Fruit fly (Drosophila melanogaster) whole organism, wandering third instar larva: ENCODE measurements around the gene CG14932.

Experiments used
- Abd-B ChIP-seq: fragments of >200 bp; optimal IDR thresholded peaks from 2 replicates; lab custom pipeline; 2017; ENCODE audit warnings: missing biosample characterization, missing genetic modification characterization
- CG32264 ChIP-seq: fragments of 200-800 bp; sonication (Bioruptor generic); optimal IDR thresholded peaks from 2 replicates; lab custom pipeline; 2016; ENCODE audit warnings: missing biosample characterization, missing genetic modification characterization
- CG9705 ChIP-seq: fragments of 200-800 bp; sonication (Bioruptor generic); optimal IDR thresholded peaks from 2 replicates; lab custom pipeline; 2018; ENCODE audit warnings: missing biosample characterization, mild to moderate bottlenecking, missing genetic modification characterization
- CrebA ChIP-seq: fragments of 200-800 bp; sonication (Bioruptor generic); optimal IDR thresholded peaks from 2 replicates; lab custom pipeline; 2016; ENCODE audit warnings: missing biosample characterization, mild to moderate bottlenecking, missing genetic modification characterization, borderline replicate concordance
- Dfd ChIP-seq: fragments of >200 bp; optimal IDR thresholded peaks from 2 replicates; lab custom pipeline; 2017; ENCODE audit warnings: missing biosample characterization, missing genetic modification characterization
- Dif ChIP-seq: fragments of 200-275, 200-300 bp; sonication (Bioruptor generic); optimal IDR thresholded peaks from 2 replicates; lab custom pipeline; 2018; ENCODE audit warnings: missing biosample characterization, missing genetic modification characterization; ENCODE audit not compliant: partially characterized antibody
- GATAd ChIP-seq: sonication (Bioruptor generic); optimal IDR thresholded peaks from 2 replicates; lab custom pipeline; 2016; ENCODE audit warnings: missing biosample characterization, missing genetic modification characterization
- HLH106 ChIP-seq: fragments of 200-800 bp; optimal IDR thresholded peaks from 3 replicates; lab custom pipeline; 2019; ENCODE audit warnings: missing biosample characterization, mild to moderate bottlenecking, missing genetic modification characterization, moderate library complexity
- Hnf4 ChIP-seq: fragments of 200-800 bp; sonication (Bioruptor generic); optimal IDR thresholded peaks from 2 replicates; lab custom pipeline; 2016; ENCODE audit warnings: missing biosample characterization, mild to moderate bottlenecking, missing genetic modification characterization
- Hr78 ChIP-seq: fragments of >200 bp; optimal IDR thresholded peaks from 2 replicates; lab custom pipeline; 2017; ENCODE audit warnings: missing biosample characterization, missing genetic modification characterization
- Hr83 ChIP-seq: fragments of 200-300 bp; sonication (Bioruptor generic); optimal IDR thresholded peaks from 2 replicates; lab custom pipeline; 2016; ENCODE audit warnings: missing biosample characterization, mild to moderate bottlenecking, missing genetic modification characterization, moderate library complexity; ENCODE audit not compliant: poor library complexity, severe bottlenecking
- Jra ChIP-seq: sonication (Bioruptor generic); optimal IDR thresholded peaks from 2 replicates; lab custom pipeline; 2016; ENCODE audit warnings: missing biosample characterization, missing genetic modification characterization
- Mio ChIP-seq: sonication (Bioruptor generic); optimal IDR thresholded peaks from 2 replicates; lab custom pipeline; 2016; ENCODE audit warnings: missing biosample characterization, missing genetic modification characterization
- Myc ChIP-seq: fragments of >200 bp; optimal IDR thresholded peaks from 2 replicates; lab custom pipeline; 2017
- N ChIP-seq: fragments of >200 bp; optimal IDR thresholded peaks from 2 replicates; lab custom pipeline; 2018; ENCODE audit warnings: missing biosample characterization, missing external identifiers, missing genetic modification characterization
- OdsH ChIP-seq: fragments of 200-800 bp; sonication (Bioruptor generic); optimal IDR thresholded peaks from 2 replicates; lab custom pipeline; 2016; ENCODE audit warnings: missing biosample characterization, mild to moderate bottlenecking, missing genetic modification characterization
- Rel ChIP-seq, 2 experiments: fragments of 200-800 bp; sonication (Bioruptor generic) in 1 of 2; optimal IDR thresholded peaks; 2 replicates in 1 of 2; 3 replicates in 1 of 2; lab custom pipeline; 2016 to 2019; ENCODE audit warnings: mild to moderate bottlenecking in 2 of 2, missing biosample characterization in 2 of 2, missing genetic modification characterization in 2 of 2, moderate library complexity in 1 of 2
- Sp1 ChIP-seq: fragments of 200-800 bp; sonication (Bioruptor generic); optimal IDR thresholded peaks from 3 replicates; lab custom pipeline; 2019; ENCODE audit warnings: missing biosample characterization, mild to moderate bottlenecking, missing genetic modification characterization, moderate library complexity
- Vsx2 ChIP-seq: fragments of 200-300, 225-300 bp; sonication (Bioruptor generic); optimal IDR thresholded peaks from 2 replicates; lab custom pipeline; 2018; ENCODE audit warnings: missing biosample characterization, missing genetic modification characterization; ENCODE audit not compliant: partially characterized antibody
- br ChIP-seq: fragments of 200-800 bp; sonication (Bioruptor generic); optimal IDR thresholded peaks from 2 replicates; lab custom pipeline; 2016; ENCODE audit warnings: missing biosample characterization, missing genetic modification characterization
- brk ChIP-seq: fragments of 200-800 bp; sonication (Bioruptor generic); optimal IDR thresholded peaks from 2 replicates; lab custom pipeline; 2016; ENCODE audit warnings: missing biosample characterization, mild to moderate bottlenecking, missing genetic modification characterization
- dl ChIP-seq, 2 experiments: fragments of 175-275, 200-275 bp in 1 of 2; fragments of 200-275 bp in 1 of 2; sonication (Bioruptor generic); optimal IDR thresholded peaks; lab custom pipeline; 2018; ENCODE audit warnings: mild to moderate bottlenecking in 2 of 2, missing biosample characterization in 2 of 2, missing genetic modification characterization in 2 of 2, moderate library complexity in 2 of 2; ENCODE audit not compliant: partially characterized antibody in 2 of 2, insufficient read depth in 1 of 2
- dmrt93B ChIP-seq: fragments of 200-800 bp; sonication (Bioruptor generic); optimal IDR thresholded peaks from 2 replicates; lab custom pipeline; 2018; ENCODE audit warnings: missing biosample characterization, mild to moderate bottlenecking, missing genetic modification characterization
- dsf ChIP-seq: sonication (Bioruptor generic); optimal IDR thresholded peaks from 2 replicates; lab custom pipeline; 2016; ENCODE audit warnings: missing biosample characterization, missing genetic modification characterization, borderline replicate concordance
- ey ChIP-seq: fragments of 200-800 bp; sonication (Bioruptor generic); optimal IDR thresholded peaks from 2 replicates; lab custom pipeline; 2016; ENCODE audit warnings: missing biosample characterization, missing genetic modification characterization
- foxo ChIP-seq, 2 experiments: fragments of 200-800 bp; sonication (Bioruptor generic); optimal IDR thresholded peaks; 2 replicates in 1 of 2; 3 replicates in 1 of 2; lab custom pipeline; 2016 to 2017; ENCODE audit warnings: missing biosample characterization in 2 of 2, missing genetic modification characterization in 2 of 2
- fru ChIP-seq: fragments of 200-800 bp; sonication (Bioruptor generic); optimal IDR thresholded peaks from 3 replicates; lab custom pipeline; 2016; ENCODE audit warnings: missing biosample characterization, mild to moderate bottlenecking, missing genetic modification characterization
- h ChIP-seq: fragments of 200-800 bp; sonication (Bioruptor generic); optimal IDR thresholded peaks from 3 replicates; lab custom pipeline; 2016; ENCODE audit warnings: missing biosample characterization, mild to moderate bottlenecking, missing genetic modification characterization
- jim ChIP-seq: fragments of 175-275, 200-325 bp; sonication (Bioruptor generic); optimal IDR thresholded peaks from 2 replicates; lab custom pipeline; 2016; ENCODE audit warnings: missing biosample characterization, mild to moderate bottlenecking, missing genetic modification characterization
- lola ChIP-seq: fragments of >200 bp; optimal IDR thresholded peaks from 2 replicates; lab custom pipeline; 2017; ENCODE audit warnings: missing biosample characterization, missing genetic modification characterization
- pan ChIP-seq: fragments of >200 bp; optimal IDR thresholded peaks from 2 replicates; lab custom pipeline; 2017
- psq ChIP-seq: fragments of 200-800 bp; sonication (Bioruptor generic); optimal IDR thresholded peaks from 3 replicates; lab custom pipeline; 2017; ENCODE audit warnings: missing biosample characterization, mild to moderate bottlenecking, missing genetic modification characterization, moderate library complexity
- rgr ChIP-seq: fragments of 200-800 bp; sonication (Bioruptor generic); optimal IDR thresholded peaks from 3 replicates; lab custom pipeline; 2016; ENCODE audit warnings: missing biosample characterization, mild to moderate bottlenecking, missing genetic modification characterization
- sage ChIP-seq: fragments of 200-800 bp; sonication (Bioruptor generic); optimal IDR thresholded peaks from 2 replicates; lab custom pipeline; 2016; ENCODE audit warnings: missing biosample characterization, mild to moderate bottlenecking, missing genetic modification characterization
- sv ChIP-seq: fragments of 200-800 bp; sonication (Bioruptor generic); optimal IDR thresholded peaks from 3 replicates; lab custom pipeline; 2016; ENCODE audit warnings: missing biosample characterization, missing genetic modification characterization
- tai ChIP-seq: sonication (Bioruptor generic); optimal IDR thresholded peaks from 2 replicates; lab custom pipeline; 2016; ENCODE audit warnings: missing biosample characterization, missing genetic modification characterization
- usp ChIP-seq: fragments of >200 bp; optimal IDR thresholded peaks from 2 replicates; lab custom pipeline; 2017; ENCODE audit warnings: missing biosample characterization, missing genetic modification characterization
- woc ChIP-seq: sonication (Bioruptor generic); optimal IDR thresholded peaks from 2 replicates; lab custom pipeline; 2016; ENCODE audit warnings: missing biosample characterization, mild to moderate bottlenecking, missing genetic modification characterization

CG14932 gene

dm6 chr2L:11807697-11808226 is 18.0 kb downstream of the CG14932 start:
- TF ChIP-seq Dfd (GFP tag; lab: Kevin White, UChicago), result no peak
- TF ChIP-seq Rel (GFP tag; optimal IDR thresholded peaks at IDR 0.05; lab: Kevin White, UChicago), result no peak
- peak; percentile 80 for TF ChIP-seq Rel (tag; optimal IDR thresholded peaks at IDR 0.05; lab: Kevin White, UChicago)
- TF ChIP-seq pan (lab: Kevin White, UChicago), result no peak
- TF ChIP-seq Jra (GFP tag; lab: Kevin White, UChicago), result peak; percentile 50
- peak; percentile 62 for TF ChIP-seq N
- peak; percentile 61 for TF ChIP-seq CrebA (GFP tag; lab: Kevin White, UChicago)
- no peak for TF ChIP-seq usp (GFP tag; lab: Kevin White, UChicago)
- peak; percentile 12 for TF ChIP-seq CG32264 (GFP tag; lab: Kevin White, UChicago)
- TF ChIP-seq Abd-B (GFP tag; lab: Kevin White, UChicago), result no peak
- peak; percentile 63 for TF ChIP-seq br (GFP tag; lab: Kevin White, UChicago)
- TF ChIP-seq Myc, result no peak
- TF ChIP-seq sv (GFP tag; lab: Kevin White, UChicago), result no peak
- TF ChIP-seq sage (GFP tag; lab: Kevin White, UChicago), result peak; percentile 41
- peak; percentile 92 for TF ChIP-seq Hr83 (GFP tag; lab: Kevin White, UChicago)
- no peak for TF ChIP-seq GATAd (GFP tag; lab: Kevin White, UChicago)
- TF ChIP-seq Sp1 (GFP tag; lab: Kevin White, UChicago), result peak; percentile 62
- peak; percentile 24 for TF ChIP-seq CG9705 (GFP tag; lab: Kevin White, UChicago)
- no peak for TF ChIP-seq Mio (GFP tag; lab: Kevin White, UChicago)
- peak; percentile 89 for TF ChIP-seq Vsx2 (GFP tag; lab: Kevin White, UChicago)
- TF ChIP-seq dsf (GFP tag; lab: Kevin White, UChicago), result no peak
- TF ChIP-seq tai, result no peak
- TF ChIP-seq dmrt93B (GFP tag; lab: Kevin White, UChicago), result no peak
- peak; percentile 58 for TF ChIP-seq jim
- peak; percentile 71 for TF ChIP-seq h (GFP tag; lab: Kevin White, UChicago)
- TF ChIP-seq Hr78, result no peak
- no peak for TF ChIP-seq lola (GFP tag; lab: Kevin White, UChicago)
- no peak for TF ChIP-seq HLH106 (tag; lab: Kevin White, UChicago)
- TF ChIP-seq Dif (GFP tag; lab: Kevin White, UChicago), result peak; percentile 80
- TF ChIP-seq ey (GFP tag; lab: Kevin White, UChicago), result peak; percentile 6
- peak; percentile 62 for TF ChIP-seq fru (GFP tag; lab: Kevin White, UChicago)
- no peak for TF ChIP-seq woc
- peak; percentile 30 for TF ChIP-seq OdsH
- peak; percentile 74 for TF ChIP-seq brk (GFP tag; lab: Kevin White, UChicago)
- peak; percentile 36 to 58 for TF ChIP-seq dl (GFP tag; optimal IDR thresholded peaks at IDR 0.05; lab: Kevin White, UChicago; ENCODE audit: insufficient read depth in 1 of 2, partially characterized antibody in 2 of 2)
- peak; percentile 67 for TF ChIP-seq Hnf4 (GFP tag; lab: Kevin White, UChicago)
- TF ChIP-seq rgr (GFP tag; lab: Kevin White, UChicago), result peak; percentile 19
- peak; percentile 20 to 51 for TF ChIP-seq foxo (GFP tag; optimal IDR thresholded peaks at IDR 0.05; lab: Kevin White, UChicago)
- peak; percentile 100 for TF ChIP-seq psq (GFP tag; lab: Kevin White, UChicago)

dm6 chr2L:11808327-11808701 is 18.6 kb downstream of the CG14932 start:
- TF ChIP-seq Myc (peak; percentile 100), ey (GFP tag; lab: Kevin White, UChicago) (no peak)
- TF ChIP-seq, all 38 proteins: peak for 1
